Worm (Caenorhabditis elegans) whole organism, young adult: ENCODE data around the gene sid-5.
A peak's percentile ranks its signal among the peaks of the same experiment; 100 is the strongest.

Source experiments
- B0261.1 ChIP-seq: sonication (generic microtip); optimal IDR thresholded peaks from 2 replicates; lab custom pipeline; 2016; ENCODE audit warnings: mild to moderate bottlenecking, missing genetic modification characterization, moderate library complexity, missing compliant biosample characterization
- B0336.3 ChIP-seq: fragments of 200-800 bp; sonication (Bioruptor generic); IDR thresholded peaks from 2 replicates; pipeline ENCODE4 v1.3.6; 2022; ENCODE audit warnings: missing genetic modification characterization, missing compliant biosample characterization
- C06A6.2 ChIP-seq: fragments of 200-800 bp; sonication (Bioruptor generic); conservative IDR thresholded peaks from 2 replicates; pipeline ENCODE4 v1.3.6; 2022; ENCODE audit warnings: missing genetic modification characterization, missing compliant biosample characterization
- F10E7.11 ChIP-seq: sonication (generic microtip); optimal IDR thresholded peaks from 2 replicates; lab custom pipeline; 2017; ENCODE audit warnings: mild to moderate bottlenecking, missing genetic modification characterization, moderate library complexity, missing compliant biosample characterization
- F22D6.2 ChIP-seq: sonication (generic microtip); optimal IDR thresholded peaks from 2 replicates; lab custom pipeline; 2016; ENCODE audit warnings: mild to moderate bottlenecking, missing genetic modification characterization, missing compliant biosample characterization
- F52B5.7 ChIP-seq: sonication (generic microtip); optimal IDR thresholded peaks from 2 replicates; lab custom pipeline; 2016; ENCODE audit warnings: mild to moderate bottlenecking, missing genetic modification characterization, missing compliant biosample characterization
- F55B11.4 ChIP-seq: sonication (generic microtip); optimal IDR thresholded peaks from 2 replicates; lab custom pipeline; 2016; ENCODE audit warnings: missing compliant biosample characterization, missing genetic modification characterization, borderline replicate concordance; ENCODE audit not compliant: insufficient read depth
- K11D2.4 ChIP-seq: fragments of 200-800 bp; sonication (Bioruptor generic); IDR thresholded peaks from 2 replicates; pipeline ENCODE4 v1.3.6; 2022; ENCODE audit warnings: missing genetic modification reagents, missing genetic modification characterization, missing compliant biosample characterization
- K12H6.12 ChIP-seq: fragments of 200-800 bp; sonication (Bioruptor generic); optimal IDR thresholded peaks from 2 replicates; lab custom pipeline; 2018; ENCODE audit warnings: mild to moderate bottlenecking, missing genetic modification characterization, missing compliant biosample characterization
- T26A5.8 ChIP-seq: sonication (generic microtip); optimal IDR thresholded peaks from 2 replicates; lab custom pipeline; 2016; ENCODE audit warnings: missing genetic modification characterization, missing compliant biosample characterization
- Y53F4B.3 ChIP-seq: fragments of 200-800 bp; sonication (Bioruptor generic); IDR thresholded peaks from 2 replicates; pipeline ENCODE4 v1.3.6; 2022; ENCODE audit warnings: missing genetic modification reagents, missing genetic modification characterization, missing compliant biosample characterization
- ZK185.1 ChIP-seq: sonication (generic microtip); optimal IDR thresholded peaks from 2 replicates; lab custom pipeline; 2016; ENCODE audit warnings: mild to moderate bottlenecking, missing genetic modification characterization, missing compliant biosample characterization; ENCODE audit not compliant: poor library complexity, severe bottlenecking
- aptf-2 ChIP-seq: fragments of 200-800 bp; sonication (Bioruptor generic); conservative IDR thresholded peaks from 2 replicates; pipeline ENCODE4 v1.3.6; 2022; ENCODE audit warnings: missing genetic modification reagents, missing genetic modification characterization, missing compliant biosample characterization
- atf-7 ChIP-seq: sonication (generic microtip); optimal IDR thresholded peaks from 2 replicates; lab custom pipeline; 2017; ENCODE audit warnings: mild to moderate bottlenecking, missing genetic modification characterization, missing compliant biosample characterization
- attf-3 ChIP-seq: fragments of 200-800 bp; sonication (Bioruptor generic); conservative IDR thresholded peaks from 2 replicates; pipeline ENCODE4 v1.3.6; 2022; ENCODE audit warnings: missing genetic modification reagents, missing genetic modification characterization, missing compliant biosample characterization
- attf-5 ChIP-seq: fragments of 200-800 bp; sonication (Bioruptor generic); optimal IDR thresholded peaks from 2 replicates; lab custom pipeline; 2018; ENCODE audit warnings: mild to moderate bottlenecking, missing genetic modification characterization, missing compliant biosample characterization
- attf-6 ChIP-seq: fragments of 200-800 bp; sonication (Bioruptor generic); IDR thresholded peaks from 2 replicates; pipeline ENCODE4 v1.3.6; 2022; ENCODE audit warnings: missing genetic modification reagents, missing genetic modification characterization, missing compliant biosample characterization
- ceh-100 ChIP-seq: fragments of 200-800 bp; sonication (Bioruptor generic); IDR thresholded peaks from 2 replicates; pipeline ENCODE4 v1.3.6; 2022; ENCODE audit warnings: missing genetic modification reagents, missing genetic modification characterization, missing compliant biosample characterization
- ceh-27 ChIP-seq: fragments of 200-800 bp; sonication (Bioruptor generic); optimal IDR thresholded peaks from 2 replicates; lab custom pipeline; 2018; ENCODE audit warnings: mild to moderate bottlenecking, missing genetic modification characterization, moderate library complexity, missing compliant biosample characterization
- ceh-79 ChIP-seq: sonication (generic microtip); optimal IDR thresholded peaks from 2 replicates; lab custom pipeline; 2017; ENCODE audit warnings: mild to moderate bottlenecking, missing genetic modification characterization, missing compliant biosample characterization
- egl-18 ChIP-seq: fragments of 200-800 bp; sonication (Bioruptor generic); IDR thresholded peaks from 2 replicates; pipeline ENCODE4 v1.3.6; 2022; ENCODE audit warnings: missing genetic modification reagents, missing genetic modification characterization, missing compliant biosample characterization
- egl-44 ChIP-seq: fragments of 200-800 bp; sonication (Bioruptor generic); IDR thresholded peaks from 2 replicates; pipeline ENCODE4 v1.3.6; 2022; ENCODE audit warnings: missing genetic modification reagents, missing genetic modification characterization, missing compliant biosample characterization
- ets-4 ChIP-seq: fragments of 200-800 bp; sonication (Bioruptor generic); optimal IDR thresholded peaks from 2 replicates; lab custom pipeline; 2018; ENCODE audit warnings: mild to moderate bottlenecking, missing genetic modification characterization, missing compliant biosample characterization
- fkh-3 ChIP-seq: sonication (generic microtip); optimal IDR thresholded peaks from 2 replicates; lab custom pipeline; 2016; ENCODE audit warnings: mild to moderate bottlenecking, missing genetic modification characterization, missing compliant biosample characterization
- hlh-12 ChIP-seq: sonication (generic microtip); optimal IDR thresholded peaks from 2 replicates; lab custom pipeline; 2016; ENCODE audit warnings: missing genetic modification characterization, missing compliant biosample characterization
- hlh-26 ChIP-seq: fragments of 200-800 bp; sonication (Bioruptor generic); conservative IDR thresholded peaks from 2 replicates; pipeline ENCODE4 v1.3.6; 2022; ENCODE audit warnings: missing genetic modification reagents, missing genetic modification characterization, missing compliant biosample characterization
- lin-40 ChIP-seq: sonication (generic microtip); optimal IDR thresholded peaks from 2 replicates; lab custom pipeline; 2016; ENCODE audit warnings: missing genetic modification characterization, mild to moderate bottlenecking, missing compliant biosample characterization, missing genotype, missing genetic modification reagents
- lin-54 ChIP-seq: fragments of 200-800 bp; sonication (Bioruptor generic); optimal IDR thresholded peaks from 2 replicates; lab custom pipeline; 2018; ENCODE audit warnings: mild to moderate bottlenecking, missing genetic modification characterization, missing compliant biosample characterization
- lsy-27 ChIP-seq: sonication (generic microtip); optimal IDR thresholded peaks from 2 replicates; lab custom pipeline; 2017; ENCODE audit warnings: missing genetic modification characterization, mild to moderate bottlenecking, missing compliant biosample characterization, antibody characterized with exemption, missing genotype, borderline replicate concordance; ENCODE audit not compliant: insufficient read depth
- madf-10 ChIP-seq: sonication (generic microtip); optimal IDR thresholded peaks from 2 replicates; lab custom pipeline; 2016; ENCODE audit warnings: mild to moderate bottlenecking, missing genetic modification characterization, missing compliant biosample characterization
- madf-3 ChIP-seq: fragments of 200-800 bp; sonication (Bioruptor generic); IDR thresholded peaks from 2 replicates; pipeline ENCODE4 v1.3.6; 2022; ENCODE audit warnings: missing genetic modification reagents, missing genetic modification characterization, missing compliant biosample characterization
- madf-8 ChIP-seq: fragments of 200-800 bp; sonication (Bioruptor generic); conservative IDR thresholded peaks from 2 replicates; pipeline ENCODE4 v1.3.6; 2022; ENCODE audit warnings: missing genetic modification reagents, missing genetic modification characterization, missing compliant biosample characterization
- mxl-1 ChIP-seq: sonication (generic microtip); optimal IDR thresholded peaks from 2 replicates; lab custom pipeline; 2016; ENCODE audit warnings: missing genetic modification characterization, missing compliant biosample characterization
- nfya-2 ChIP-seq: fragments of 200-800 bp; sonication (Bioruptor generic); IDR thresholded peaks from 2 replicates; pipeline ENCODE4 v1.3.6; 2022; ENCODE audit warnings: missing genetic modification reagents, missing genetic modification characterization, missing compliant biosample characterization
- rpc-1 ChIP-seq, 2 experiments: fragments of 150-350 bp in 1 of 2; sonication (generic microtip) in 1 of 2; optimal IDR thresholded peaks; 2 replicates each; lab custom pipeline; 2014 to 2018; ENCODE audit warnings: missing biosample characterization in 1 of 2, missing genetic modification characterization in 1 of 2, missing genetic modification reagents in 1 of 2, missing genotype in 1 of 2
- snpc-1.1 ChIP-seq: sonication (generic microtip); optimal IDR thresholded peaks from 2 replicates; lab custom pipeline; 2017; ENCODE audit warnings: missing genetic modification characterization, mild to moderate bottlenecking, missing compliant biosample characterization, antibody characterized with exemption, moderate library complexity, missing genotype, missing genetic modification reagents; ENCODE audit not compliant: insufficient read depth
- snpc-1.3 ChIP-seq: sonication (generic microtip); optimal IDR thresholded peaks from 2 replicates; lab custom pipeline; 2017; ENCODE audit warnings: missing genetic modification characterization, mild to moderate bottlenecking, missing compliant biosample characterization, antibody characterized with exemption, moderate library complexity, missing genotype, missing genetic modification reagents; ENCODE audit not compliant: insufficient read depth
- snpc-4 ChIP-seq, 5 experiments: fragments of 150-350 bp in 1 of 5; sonication (generic microtip) in 4 of 5; optimal IDR thresholded peaks; 2 replicates each; lab custom pipeline; 2014 to 2018; ENCODE audit warnings: missing genetic modification characterization in 5 of 5, missing biosample characterization in 3 of 5, antibody characterized with exemption in 2 of 5, mild to moderate bottlenecking in 2 of 5, missing compliant biosample characterization in 2 of 5, missing genotype in 2 of 5, moderate library complexity in 2 of 5, missing genetic modification reagents in 1 of 5
- somi-1 ChIP-seq: fragments of 200-800 bp; sonication (Bioruptor generic); optimal IDR thresholded peaks from 2 replicates; lab custom pipeline; 2018; ENCODE audit warnings: mild to moderate bottlenecking, missing genetic modification characterization, missing compliant biosample characterization
- unc-62 ChIP-seq: fragments of 150-350 bp; optimal IDR thresholded peaks from 2 replicates; lab custom pipeline; 2014; ENCODE audit warnings: missing biosample characterization, missing genetic modification reagents, missing genetic modification characterization
- xnd-1 ChIP-seq: sonication (generic microtip); optimal IDR thresholded peaks from 2 replicates; lab custom pipeline; 2016; ENCODE audit warnings: missing genotype, missing genetic modification reagents, missing genetic modification characterization, missing compliant biosample characterization
- zfh-2 ChIP-seq: fragments of 200-800 bp; sonication (Bioruptor generic); conservative IDR thresholded peaks from 2 replicates; pipeline ENCODE4 v1.3.6; 2022; ENCODE audit warnings: missing genetic modification reagents, missing genetic modification characterization, missing compliant biosample characterization
- zim-3 ChIP-seq: sonication (generic microtip); optimal IDR thresholded peaks from 2 replicates; lab custom pipeline; 2017; ENCODE audit warnings: mild to moderate bottlenecking, missing genetic modification characterization, moderate library complexity, missing compliant biosample characterization
- ztf-22 ChIP-seq: fragments of 200-800 bp; sonication (Bioruptor generic); optimal IDR thresholded peaks from 2 replicates; lab custom pipeline; 2018; ENCODE audit warnings: mild to moderate bottlenecking, missing genetic modification characterization, moderate library complexity, missing compliant biosample characterization
- ztf-25 ChIP-seq: fragments of 200-800 bp; sonication (Bioruptor generic); IDR thresholded peaks from 2 replicates; pipeline ENCODE4 v1.3.6; 2022; ENCODE audit warnings: missing genetic modification reagents, missing genetic modification characterization, missing compliant biosample characterization
- ztf-26 ChIP-seq: sonication (generic microtip); optimal IDR thresholded peaks from 2 replicates; lab custom pipeline; 2017; ENCODE audit warnings: missing genetic modification characterization, missing compliant biosample characterization
- ztf-3 ChIP-seq: fragments of 200-800 bp; sonication (Bioruptor generic); optimal IDR thresholded peaks from 2 replicates; lab custom pipeline; 2018; ENCODE audit warnings: mild to moderate bottlenecking, missing genetic modification characterization, missing compliant biosample characterization

Gene sid-5

DNA sequence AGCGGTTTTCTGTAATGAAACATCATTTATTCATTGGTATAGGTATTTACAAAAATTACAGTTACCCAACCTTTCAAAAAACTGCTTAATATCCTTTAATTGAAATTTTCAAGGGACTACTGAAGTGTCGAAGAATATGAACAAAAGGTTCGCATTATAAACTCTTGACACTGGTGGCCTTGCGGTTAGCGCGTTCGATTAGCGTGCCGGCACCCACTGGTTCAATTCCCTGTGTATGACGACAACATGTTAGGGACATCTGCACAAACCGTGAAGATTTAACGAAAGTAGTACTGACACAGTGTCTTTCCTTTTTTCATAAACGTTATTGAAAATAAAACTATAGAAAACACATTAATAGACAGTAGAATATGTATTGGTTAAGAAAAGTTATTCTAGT, 36.8 kb upstream of the sid-5 start (continued):
- TF ChIP-seq B0261.1, result peak; percentile 89
- no peak for TF ChIP-seq attf-3 (GFP tag; lab: Robert Waterston, UW)
- peak; percentile 61 for TF ChIP-seq ets-4 (GFP tag; lab: Kevin White, UChicago)
- TF ChIP-seq F55B11.4 (tag; lab: Kevin White, UChicago), result peak; percentile 30
- TF ChIP-seq ztf-22 (GFP tag; lab: Kevin White, UChicago), result peak; percentile 65
- peak; percentile 65 for TF ChIP-seq ZK185.1
- TF ChIP-seq T26A5.8, result peak; percentile 86
- no peak for TF ChIP-seq unc-62 (GFP tag; lab: Kevin White, UChicago)
- peak; percentile 73 for TF ChIP-seq hlh-12 (tag; lab: Kevin White, UChicago)
- TF ChIP-seq ztf-25 (GFP tag; lab: Robert Waterston, UW), result peak; percentile 86
- TF ChIP-seq F10E7.11, result peak; percentile 60
- peak; percentile 81 for TF ChIP-seq madf-10
- TF ChIP-seq snpc-4 (GFP tag; optimal IDR thresholded peaks at IDR 0.05; lab: Kevin White, UChicago), result peak; percentile 82
- peak in 3 of 4 experiments; percentile 57 to 80 (median 75) for TF ChIP-seq snpc-4 (tag; optimal IDR thresholded peaks at IDR 0.05; lab: Kevin White, UChicago)
- TF ChIP-seq snpc-1.1 (tag; lab: Kevin White, UChicago), result peak; percentile 44
- peak; percentile 35 for TF ChIP-seq fkh-3 (tag; lab: Kevin White, UChicago)
- TF ChIP-seq ztf-3 (GFP tag; lab: Kevin White, UChicago), result no peak
- peak; percentile 65 for TF ChIP-seq ztf-26 (tag; lab: Kevin White, UChicago)
- peak; percentile 64 for TF ChIP-seq lin-54 (GFP tag; lab: Kevin White, UChicago)
- peak; percentile 91 for TF ChIP-seq zim-3 (tag; lab: Kevin White, UChicago)
- peak; percentile 57 for TF ChIP-seq attf-5 (GFP tag; lab: Kevin White, UChicago)
- TF ChIP-seq hlh-26 (GFP tag; lab: Robert Waterston, UW), result no peak
- TF ChIP-seq snpc-1.3 (tag; lab: Kevin White, UChicago), result peak; percentile 86
- no peak; the same call in none of the 2 replicates for TF ChIP-seq B0336.3 (GFP tag; lab: Robert Waterston, UW)
- no peak for TF ChIP-seq lsy-27
- no peak; the same call in 1 of the 2 replicates for TF ChIP-seq C06A6.2
- no peak for TF ChIP-seq egl-18 (GFP tag; lab: Robert Waterston, UW)
- no peak for TF ChIP-seq Y53F4B.3 (GFP tag; lab: Robert Waterston, UW)
- TF ChIP-seq ceh-79 (tag; lab: Kevin White, UChicago), result peak; percentile 95
- no peak for TF ChIP-seq zfh-2 (GFP tag; lab: Robert Waterston, UW)
- TF ChIP-seq lin-40 (tag; lab: Kevin White, UChicago), result peak; percentile 57
- peak; percentile 93 for TF ChIP-seq egl-44 (GFP tag; lab: Robert Waterston, UW)
- TF ChIP-seq K11D2.4, result 0 out of 2 replicates have a peak, but pooled peaks have one; percentile 47
- no peak for TF ChIP-seq aptf-2
- no peak for TF ChIP-seq madf-8 (GFP tag; lab: Robert Waterston, UW)
- TF ChIP-seq F22D6.2 (tag; lab: Kevin White, UChicago), result no peak
- TF ChIP-seq atf-7 (tag; lab: Kevin White, UChicago), result peak; percentile 58
- peak; percentile 79 for TF ChIP-seq attf-6 (GFP tag; lab: Robert Waterston, UW)
- no peak; the same call in none of the 2 replicates for TF ChIP-seq ceh-100
- peak; percentile 88 for TF ChIP-seq mxl-1 (tag; lab: Kevin White, UChicago)
- peak; percentile 69 for TF ChIP-seq somi-1 (GFP tag; lab: Kevin White, UChicago)
- TF ChIP-seq K12H6.12 (tag; lab: Kevin White, UChicago), result peak; percentile 15
- TF ChIP-seq nfya-2 (GFP tag; lab: Robert Waterston, UW), result 0 out of 2 replicates have a peak, but pooled peaks have one; percentile 18
- peak; percentile 84 for TF ChIP-seq F52B5.7 (tag; lab: Kevin White, UChicago)
- TF ChIP-seq madf-3 (GFP tag; lab: Robert Waterston, UW), result peak; percentile 75; the same call in 1 of the 2 replicates
- peak; percentile 77 for TF ChIP-seq ceh-27
- no peak for TF ChIP-seq xnd-1 (tag; lab: Kevin White, UChicago)
- peak; percentile 93 for TF ChIP-seq rpc-1 (optimal IDR thresholded peaks at IDR 0.05; lab: Kevin White, UChicago)
- peak; percentile 89 for TF ChIP-seq rpc-1 (tag; optimal IDR thresholded peaks at IDR 0.05; lab: Kevin White, UChicago)
